Worm (Caenorhabditis elegans) whole organism, L4/young adult: Measurements from ENCODE around the gene klf-2.

Source experiments
- W03F9.2 ChIP-seq: fragments of 150-350 bp; optimal IDR thresholded peaks from 2 replicates; lab custom pipeline; 2014; ENCODE audit warnings: missing biosample characterization, missing genetic modification characterization
- him-1 ChIP-seq: sonication (generic microtip); optimal IDR thresholded peaks from 2 replicates; lab custom pipeline; 2016; ENCODE audit warnings: missing genotype, missing genetic modification reagents, missing genetic modification characterization, missing compliant biosample characterization

DNA sequence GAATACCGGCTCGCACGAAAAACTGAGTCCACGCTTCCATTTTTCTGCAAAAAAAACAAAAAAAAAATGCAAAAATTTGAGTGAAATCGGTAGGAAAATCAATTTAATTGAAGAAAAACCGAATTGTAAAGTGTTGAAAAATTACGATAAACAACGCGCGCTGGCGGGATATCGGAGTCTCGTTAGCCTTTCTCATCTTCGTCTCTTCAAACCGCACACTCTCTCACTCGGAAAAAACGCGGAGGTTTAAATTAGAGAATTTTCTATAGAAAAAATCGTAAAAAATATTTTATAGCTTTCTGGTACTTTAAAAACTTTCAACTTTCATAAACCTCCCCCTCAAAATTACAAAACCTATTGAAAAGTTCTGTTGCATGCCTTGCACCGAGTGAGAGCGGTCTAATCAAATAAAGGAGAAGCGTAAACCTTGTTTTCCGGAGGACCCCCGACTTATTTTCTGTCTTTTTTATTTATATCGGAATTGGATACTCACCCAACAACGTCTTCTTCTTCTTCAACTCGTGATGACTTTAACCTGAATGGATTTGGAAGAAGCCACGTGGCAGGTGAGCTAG lies 18.6 kb downstream of the klf-2 start, which contains the start of the genes F53F8.5 and F53F8.6:
- TF ChIP-seq W03F9.2 (tag; lab: Kevin White, UChicago) (no peak), him-1 (tag; lab: Kevin White, UChicago) (no peak)
